Worm (Caenorhabditis elegans): Measurements from ENCODE around the gene men-1.

The men-1 gene

DNA sequence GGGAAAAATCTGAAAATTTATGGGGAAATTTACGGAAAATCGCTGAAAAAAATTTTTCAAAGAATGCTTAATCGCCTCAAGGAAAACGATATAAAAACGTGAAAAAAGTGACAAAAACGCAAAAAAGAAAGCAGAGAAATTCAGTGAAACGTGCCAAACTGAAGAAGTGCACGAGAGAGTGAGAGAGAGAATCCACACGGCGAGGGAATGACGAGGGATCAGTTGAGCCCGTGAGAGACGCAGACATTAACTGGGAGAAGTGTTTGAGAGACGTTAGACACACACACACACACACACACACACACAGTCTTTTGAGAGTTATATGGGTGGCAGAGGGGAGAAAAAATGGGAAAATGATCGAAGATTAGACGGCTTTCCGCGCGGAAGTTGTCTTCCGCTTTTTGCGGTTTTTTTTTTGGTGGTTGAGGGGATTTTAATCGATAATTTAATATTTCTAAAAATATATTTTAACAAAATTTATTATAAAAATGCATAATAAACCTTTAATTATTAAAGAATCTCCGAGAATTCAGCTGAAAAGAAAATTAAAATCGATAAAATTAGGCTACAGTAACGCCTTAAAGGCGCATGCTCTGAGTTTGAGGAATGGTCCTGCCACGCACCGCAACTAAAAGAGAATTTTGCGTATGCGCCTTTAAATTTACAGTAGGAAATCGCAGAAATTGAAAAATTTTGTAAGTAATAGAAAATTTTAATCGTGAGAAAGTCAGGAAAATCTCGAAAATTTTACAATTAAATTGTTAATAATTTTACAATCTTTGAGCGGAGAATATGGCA, 10.7 kb upstream of the men-1 start:
- TF ChIP-seq rec-8 (tag; optimal IDR thresholded peaks at IDR 0.05) = no peak
- peak; percentile 38 for TF ChIP-seq hrde-1 (tag; optimal IDR thresholded peaks at IDR 0.05; ENCODE audit: borderline replicate concordance)
- TF ChIP-seq repo-1 (tag; optimal IDR thresholded peaks at IDR 0.05) = no peak
- TF ChIP-seq tbx-9 (tag; optimal IDR thresholded peaks at IDR 0.05; ENCODE audit: borderline replicate concordance) = no peak
- TF ChIP-seq somi-1 (GFP tag; optimal IDR thresholded peaks at IDR 0.05) = no peak
- TF ChIP-seq attf-6 (GFP tag; IDR thresholded peaks at IDR 0.05) = peak; percentile 75
- TF ChIP-seq ets-4 (GFP tag; optimal IDR thresholded peaks at IDR 0.05) = no peak
- TF ChIP-seq B0261.1 (tag; optimal IDR thresholded peaks at IDR 0.05) = no peak
- no peak for TF ChIP-seq unc-62 (GFP tag; optimal IDR thresholded peaks at IDR 0.05)
- TF ChIP-seq nhr-179 (tag; optimal IDR thresholded peaks at IDR 0.05) = no peak
- no peak for TF ChIP-seq T26A5.8 (tag; optimal IDR thresholded peaks at IDR 0.05)
- TF ChIP-seq ztf-18 (tag; optimal IDR thresholded peaks at IDR 0.05) = peak; percentile 70
- TF ChIP-seq madf-8 (GFP tag; conservative IDR thresholded peaks at IDR 0.05) = peak; percentile 97
- TF ChIP-seq F37B4.10 (GFP tag; IDR thresholded peaks at IDR 0.05) = no peak
- peak; percentile 77 for TF ChIP-seq hsf-1 (GFP tag; IDR thresholded peaks at IDR 0.05)
- TF ChIP-seq F52B5.7 (tag; optimal IDR thresholded peaks at IDR 0.05) = no peak
- TF ChIP-seq sdz-38 (tag; optimal IDR thresholded peaks at IDR 0.05) = no peak
- peak; percentile 95 for TF ChIP-seq hmg-1.2 (GFP tag; IDR thresholded peaks at IDR 0.05)
- peak; percentile 84 for TF ChIP-seq snpc-3.4 (tag; optimal IDR thresholded peaks at IDR 0.05)
- TF ChIP-seq him-1 (tag; optimal IDR thresholded peaks at IDR 0.05) = no peak
- TF ChIP-seq ceh-58 (GFP tag; IDR thresholded peaks at IDR 0.05) = no peak
- TF ChIP-seq F57C9.4 (tag; optimal IDR thresholded peaks at IDR 0.05) = no peak
- no peak for TF ChIP-seq lsy-27 (tag; optimal IDR thresholded peaks at IDR 0.05; ENCODE audit: borderline replicate concordance, insufficient read depth)
- TF ChIP-seq madf-10 (tag; optimal IDR thresholded peaks at IDR 0.05) = no peak
- TF ChIP-seq F33H1.4 (GFP tag; IDR thresholded peaks at IDR 0.05) = peak; percentile 99
- TF ChIP-seq rcor-1 (GFP tag; IDR thresholded peaks at IDR 0.05) = peak; percentile 82
- peak; percentile 65 for TF ChIP-seq dpl-1 (GFP tag; optimal IDR thresholded peaks at IDR 0.05)
- TF ChIP-seq madf-6 (GFP tag; IDR thresholded peaks at IDR 0.05) = peak; percentile 99
- TF ChIP-seq ztf-22 (GFP tag; optimal IDR thresholded peaks at IDR 0.05) = no peak
- TF ChIP-seq F23B12.7 (tag; optimal IDR thresholded peaks at IDR 0.05; ENCODE audit: insufficient read depth) = no peak
- no peak for TF ChIP-seq F10E7.11 (tag; optimal IDR thresholded peaks at IDR 0.05)
- TF ChIP-seq athp-1 (tag; optimal IDR thresholded peaks at IDR 0.05) = peak; percentile 82
- TF ChIP-seq let-607 (tag; optimal IDR thresholded peaks at IDR 0.05) = peak in 1 of 2 experiments; percentile 15
- TF ChIP-seq tlf-1 (GFP tag; optimal IDR thresholded peaks at IDR 0.05) = peak; percentile 73
- peak; percentile 65 for TF ChIP-seq F49E8.2 (tag; optimal IDR thresholded peaks at IDR 0.05; ENCODE audit: insufficient read depth)
- no peak for TF ChIP-seq hlh-26 (GFP tag; conservative IDR thresholded peaks at IDR 0.05)
- TF ChIP-seq chd-7 (tag; optimal IDR thresholded peaks at IDR 0.05) = no peak
- no peak for TF ChIP-seq nhr-27 (tag; optimal IDR thresholded peaks at IDR 0.05)
- TF ChIP-seq fkh-3 (tag; optimal IDR thresholded peaks at IDR 0.05) = no peak
- peak in 1 of 3 experiments; percentile 12 for TF ChIP-seq lin-35 (GFP tag; optimal IDR thresholded peaks at IDR 0.05)
- TF ChIP-seq ZK185.1 (tag; optimal IDR thresholded peaks at IDR 0.05; ENCODE audit: poor library complexity, severe bottlenecking) = no peak
- TF ChIP-seq tbp1 (GFP tag; optimal IDR thresholded peaks at IDR 0.05) = peak; percentile 53
- peak; percentile 56 for TF ChIP-seq Y53F4B.3 (GFP tag; IDR thresholded peaks at IDR 0.05)
- TF ChIP-seq gei-17 (GFP tag; optimal IDR thresholded peaks at IDR 0.05) = no peak
- peak; percentile 68 for TF ChIP-seq ceh-100 (GFP tag; IDR thresholded peaks at IDR 0.05)

Measured in whole organism, young adult.